Worm (Caenorhabditis elegans) whole organism, young adult: ENCODE measurements around the gene F02C9.1.

Experiments used
- F10E7.11 ChIP-seq: sonication (generic microtip); optimal IDR thresholded peaks from 2 replicates; lab custom pipeline; 2017; ENCODE audit warnings: mild to moderate bottlenecking, missing genetic modification characterization, moderate library complexity, missing compliant biosample characterization
- F49E8.2 ChIP-seq: sonication (generic microtip); optimal IDR thresholded peaks from 3 replicates; lab custom pipeline; 2017; ENCODE audit warnings: missing genetic modification characterization, mild to moderate bottlenecking, missing compliant biosample characterization, antibody characterized with exemption, moderate library complexity; ENCODE audit not compliant: insufficient read depth
- F57A8.1 ChIP-seq: fragments of 200-800 bp; sonication (Bioruptor generic); optimal IDR thresholded peaks from 2 replicates; lab custom pipeline; 2018; ENCODE audit warnings: mild to moderate bottlenecking, missing genetic modification characterization, moderate library complexity, missing compliant biosample characterization
- F57C9.4 ChIP-seq: sonication (generic microtip); optimal IDR thresholded peaks from 2 replicates; lab custom pipeline; 2017; ENCODE audit warnings: mild to moderate bottlenecking, missing genetic modification characterization, missing compliant biosample characterization
- Y53G8AR.9 ChIP-seq: fragments of 200-800 bp; sonication (Bioruptor generic); conservative IDR thresholded peaks from 2 replicates; pipeline ENCODE4 v1.3.6; 2022; ENCODE audit warnings: missing genetic modification reagents, missing genetic modification characterization, missing compliant biosample characterization
- Y67H2A.10 ChIP-seq: fragments of 200-800 bp; sonication (Bioruptor generic); conservative IDR thresholded peaks from 2 replicates; pipeline ENCODE4 v1.3.6; 2022; ENCODE audit warnings: missing genetic modification reagents, missing genetic modification characterization, missing compliant biosample characterization
- Y95B8A.8 ChIP-seq: fragments of 200-800 bp; sonication (Bioruptor generic); IDR thresholded peaks from 2 replicates; pipeline ENCODE4 v1.3.6; 2022; ENCODE audit warnings: missing genetic modification reagents, missing genetic modification characterization, missing compliant biosample characterization
- ZK185.1 ChIP-seq: sonication (generic microtip); optimal IDR thresholded peaks from 2 replicates; lab custom pipeline; 2016; ENCODE audit warnings: mild to moderate bottlenecking, missing genetic modification characterization, missing compliant biosample characterization; ENCODE audit not compliant: poor library complexity, severe bottlenecking
- ama-1 ChIP-seq, 3 experiments: fragments of 150-350 bp in 1 of 3; sonication (generic microtip) in 2 of 3; optimal IDR thresholded peaks; 2 replicates each; lab custom pipeline; 2014 to 2018; ENCODE audit warnings: missing biosample characterization in 2 of 3, missing genetic modification characterization in 2 of 3, missing genetic modification reagents in 2 of 3
- attf-5 ChIP-seq: fragments of 200-800 bp; sonication (Bioruptor generic); optimal IDR thresholded peaks from 2 replicates; lab custom pipeline; 2018; ENCODE audit warnings: mild to moderate bottlenecking, missing genetic modification characterization, missing compliant biosample characterization
- attf-6 ChIP-seq: fragments of 200-800 bp; sonication (Bioruptor generic); IDR thresholded peaks from 2 replicates; pipeline ENCODE4 v1.3.6; 2022; ENCODE audit warnings: missing genetic modification reagents, missing genetic modification characterization, missing compliant biosample characterization
- bed-1 ChIP-seq: fragments of 200-800 bp; sonication (Bioruptor generic); IDR thresholded peaks from 2 replicates; pipeline ENCODE4 v1.3.6; 2022; ENCODE audit warnings: missing genetic modification reagents, missing genetic modification characterization, missing compliant biosample characterization
- bed-2 ChIP-seq: fragments of 200-800 bp; sonication (Bioruptor generic); IDR thresholded peaks from 2 replicates; pipeline ENCODE4 v1.3.6; 2022; ENCODE audit warnings: missing genetic modification reagents, missing genetic modification characterization, missing compliant biosample characterization
- dox-1 ChIP-seq: fragments of 200-800 bp; sonication (Bioruptor generic); IDR thresholded peaks from 2 replicates; pipeline ENCODE4 v1.3.6; 2022; ENCODE audit warnings: missing genetic modification reagents, missing genetic modification characterization, missing compliant biosample characterization
- dpl-1 ChIP-seq: fragments of 150-350 bp; optimal IDR thresholded peaks from 2 replicates; lab custom pipeline; 2014; ENCODE audit warnings: missing biosample characterization, missing genetic modification reagents, missing genetic modification characterization
- egl-44 ChIP-seq: fragments of 200-800 bp; sonication (Bioruptor generic); IDR thresholded peaks from 2 replicates; pipeline ENCODE4 v1.3.6; 2022; ENCODE audit warnings: missing genetic modification reagents, missing genetic modification characterization, missing compliant biosample characterization
- egrh-3 ChIP-seq: fragments of 200-800 bp; sonication (Bioruptor generic); IDR thresholded peaks from 2 replicates; pipeline ENCODE4 v1.3.6; 2022; ENCODE audit warnings: missing genetic modification reagents, missing genetic modification characterization, missing compliant biosample characterization
- fkh-3 ChIP-seq: sonication (generic microtip); optimal IDR thresholded peaks from 2 replicates; lab custom pipeline; 2016; ENCODE audit warnings: mild to moderate bottlenecking, missing genetic modification characterization, missing compliant biosample characterization
- hmg-20 ChIP-seq: fragments of 200-800 bp; sonication (Bioruptor generic); IDR thresholded peaks from 2 replicates; pipeline ENCODE4 v1.3.6; 2022; ENCODE audit warnings: missing genetic modification reagents, missing genetic modification characterization, missing compliant biosample characterization
- lin-26 ChIP-seq: fragments of 200-800 bp; sonication (Bioruptor generic); IDR thresholded peaks from 2 replicates; pipeline ENCODE4 v1.3.6; 2022; ENCODE audit warnings: missing genetic modification reagents, missing genetic modification characterization, missing compliant biosample characterization
- lin-40 ChIP-seq: sonication (generic microtip); optimal IDR thresholded peaks from 2 replicates; lab custom pipeline; 2016; ENCODE audit warnings: missing genetic modification characterization, mild to moderate bottlenecking, missing compliant biosample characterization, missing genotype, missing genetic modification reagents
- lsl-1 ChIP-seq: fragments of 200-800 bp; sonication (Bioruptor generic); optimal IDR thresholded peaks from 2 replicates; lab custom pipeline; 2018; ENCODE audit warnings: mild to moderate bottlenecking, missing genetic modification characterization, moderate library complexity, missing compliant biosample characterization
- madf-10 ChIP-seq: sonication (generic microtip); optimal IDR thresholded peaks from 2 replicates; lab custom pipeline; 2016; ENCODE audit warnings: mild to moderate bottlenecking, missing genetic modification characterization, missing compliant biosample characterization
- madf-3 ChIP-seq: fragments of 200-800 bp; sonication (Bioruptor generic); IDR thresholded peaks from 2 replicates; pipeline ENCODE4 v1.3.6; 2022; ENCODE audit warnings: missing genetic modification reagents, missing genetic modification characterization, missing compliant biosample characterization
- madf-6 ChIP-seq: fragments of 200-800 bp; sonication (Bioruptor generic); IDR thresholded peaks from 2 replicates; pipeline ENCODE4 v1.3.6; 2022; ENCODE audit warnings: missing genetic modification reagents, missing genetic modification characterization, missing compliant biosample characterization
- mel-28 ChIP-seq: sonication (generic microtip); optimal IDR thresholded peaks from 2 replicates; lab custom pipeline; 2016; ENCODE audit warnings: borderline replicate concordance, mild to moderate bottlenecking, missing genetic modification characterization, missing compliant biosample characterization
- mxl-1 ChIP-seq: sonication (generic microtip); optimal IDR thresholded peaks from 2 replicates; lab custom pipeline; 2016; ENCODE audit warnings: missing genetic modification characterization, missing compliant biosample characterization
- nhr-179 ChIP-seq: sonication (generic microtip); optimal IDR thresholded peaks from 2 replicates; lab custom pipeline; 2016; ENCODE audit warnings: mild to moderate bottlenecking, missing genetic modification characterization, missing compliant biosample characterization
- pha-4 ChIP-seq: fragments of 150-350 bp; sonication (generic microtip); optimal IDR thresholded peaks from 2 replicates; lab custom pipeline; 2014; ENCODE audit warnings: missing biosample characterization, missing genetic modification reagents, missing genetic modification characterization
- rcor-1 ChIP-seq: fragments of 200-800 bp; sonication (Bioruptor generic); IDR thresholded peaks from 2 replicates; pipeline ENCODE4 v1.3.6; 2022; ENCODE audit warnings: missing genetic modification reagents, missing genetic modification characterization, missing compliant biosample characterization
- rec-8 ChIP-seq, 2 experiments: sonication (generic microtip); optimal IDR thresholded peaks; 2 replicates each; lab custom pipeline; 2016; ENCODE audit warnings: mild to moderate bottlenecking in 2 of 2, missing genetic modification characterization in 2 of 2, missing genetic modification reagents in 2 of 2, missing genotype in 2 of 2, missing biosample characterization in 1 of 2, missing compliant biosample characterization in 1 of 2, moderate library complexity in 1 of 2
- repo-1 ChIP-seq: sonication (generic microtip); optimal IDR thresholded peaks from 2 replicates; lab custom pipeline; 2017; ENCODE audit warnings: mild to moderate bottlenecking, missing genetic modification characterization, missing compliant biosample characterization
- sea-2 ChIP-seq: fragments of 200-800 bp; sonication (Bioruptor generic); IDR thresholded peaks from 2 replicates; pipeline ENCODE4 v1.3.6; 2022; ENCODE audit warnings: missing genetic modification characterization, missing compliant biosample characterization
- snpc-1.3 ChIP-seq: sonication (generic microtip); optimal IDR thresholded peaks from 2 replicates; lab custom pipeline; 2017; ENCODE audit warnings: missing genetic modification characterization, mild to moderate bottlenecking, missing compliant biosample characterization, antibody characterized with exemption, moderate library complexity, missing genotype, missing genetic modification reagents; ENCODE audit not compliant: insufficient read depth
- tbp1 ChIP-seq: fragments of 200-800 bp; sonication (Bioruptor generic); optimal IDR thresholded peaks from 2 replicates; lab custom pipeline; 2018; ENCODE audit warnings: mild to moderate bottlenecking, missing genetic modification characterization, missing compliant biosample characterization
- zfh-2 ChIP-seq: fragments of 200-800 bp; sonication (Bioruptor generic); conservative IDR thresholded peaks from 2 replicates; pipeline ENCODE4 v1.3.6; 2022; ENCODE audit warnings: missing genetic modification reagents, missing genetic modification characterization, missing compliant biosample characterization
- zim-3 ChIP-seq: sonication (generic microtip); optimal IDR thresholded peaks from 2 replicates; lab custom pipeline; 2017; ENCODE audit warnings: mild to moderate bottlenecking, missing genetic modification characterization, moderate library complexity, missing compliant biosample characterization
- ztf-22 ChIP-seq: fragments of 200-800 bp; sonication (Bioruptor generic); optimal IDR thresholded peaks from 2 replicates; lab custom pipeline; 2018; ENCODE audit warnings: mild to moderate bottlenecking, missing genetic modification characterization, moderate library complexity, missing compliant biosample characterization
- ztf-25 ChIP-seq: fragments of 200-800 bp; sonication (Bioruptor generic); IDR thresholded peaks from 2 replicates; pipeline ENCODE4 v1.3.6; 2022; ENCODE audit warnings: missing genetic modification reagents, missing genetic modification characterization, missing compliant biosample characterization
- ztf-28 ChIP-seq: fragments of 200-800 bp; sonication (Bioruptor generic); IDR thresholded peaks from 2 replicates; pipeline ENCODE4 v1.3.6; 2022; ENCODE audit warnings: missing genetic modification reagents, missing genetic modification characterization, missing compliant biosample characterization
- ztf-3 ChIP-seq: fragments of 200-800 bp; sonication (Bioruptor generic); optimal IDR thresholded peaks from 2 replicates; lab custom pipeline; 2018; ENCODE audit warnings: mild to moderate bottlenecking, missing genetic modification characterization, missing compliant biosample characterization

F02C9.1 gene

DNA sequence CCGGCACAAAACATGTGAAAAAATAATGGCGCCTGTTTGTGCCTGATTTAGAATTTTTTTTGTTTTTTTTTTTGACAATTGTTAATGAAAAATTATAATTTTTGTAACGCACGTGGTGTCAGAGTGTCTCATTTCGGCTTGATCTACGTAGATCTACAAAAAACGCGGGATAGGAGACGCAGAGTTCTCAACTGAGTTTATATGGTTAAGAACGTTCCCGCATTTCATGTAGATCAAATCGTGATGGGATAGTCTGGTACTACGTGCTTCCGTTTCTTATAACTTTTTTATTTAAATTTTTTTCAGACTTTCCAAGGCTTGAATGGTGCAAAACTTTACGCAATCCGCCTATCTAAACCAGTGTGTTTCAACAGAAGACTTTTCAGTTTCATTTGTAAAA, 9.7 kb upstream of the F02C9.1 start, which contains the start of gene tat-6 (continued):
- no peak for TF ChIP-seq F57A8.1 (GFP tag; lab: Kevin White, UChicago)

DNA sequence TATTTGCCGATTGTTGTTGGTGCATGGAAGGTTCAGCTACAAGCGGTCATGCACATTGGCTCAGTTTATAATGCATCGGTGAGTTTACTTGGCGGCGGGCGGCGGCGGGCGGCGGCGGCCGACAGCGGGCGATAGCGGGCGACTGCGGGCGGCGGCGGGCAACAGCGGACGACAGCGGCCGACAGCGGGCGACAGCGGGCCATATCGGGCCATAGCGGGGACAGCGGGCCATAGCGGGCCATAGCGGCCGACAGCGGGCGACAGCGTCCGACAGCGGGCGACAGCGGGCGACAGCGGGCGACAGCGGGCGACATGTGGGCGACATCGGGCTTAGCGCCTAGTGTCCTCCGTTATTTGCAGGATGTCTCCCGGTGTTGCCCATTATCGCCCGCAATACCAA, 6.4 kb upstream of the F02C9.1 start:
- no peak for TF ChIP-seq tbp1 (GFP tag; lab: Kevin White, UChicago)
- peak; percentile 38 for TF ChIP-seq F10E7.11 (tag; lab: Kevin White, UChicago)
- no peak for TF ChIP-seq pha-4
- peak; percentile 22; the same call in 1 of the 2 replicates for TF ChIP-seq bed-2 (GFP tag; lab: Robert Waterston, UW)
- 0 out of 2 replicates have a peak, but pooled peaks have one; percentile 17 for TF ChIP-seq ztf-28 (GFP tag; lab: Robert Waterston, UW)
- TF ChIP-seq Y67H2A.10: no peak
- no peak for TF ChIP-seq attf-5 (GFP tag; lab: Kevin White, UChicago)
- TF ChIP-seq lin-26: 0 out of 2 replicates have a peak, but pooled peaks have one; percentile 47
- peak; percentile 13; the same call in 1 of the 2 replicates for TF ChIP-seq dox-1 (GFP tag; lab: Robert Waterston, UW)
- TF ChIP-seq sea-2 (GFP tag; lab: Robert Waterston, UW): peak; percentile 45; the same call in 1 of the 2 replicates
- no peak for TF ChIP-seq F49E8.2 (tag; lab: Kevin White, UChicago)
- no peak for TF ChIP-seq ama-1 (optimal IDR thresholded peaks at IDR 0.05; lab: Kevin White, UChicago)
- TF ChIP-seq ama-1 (GFP tag; optimal IDR thresholded peaks at IDR 0.05; lab: Kevin White, UChicago): no peak
- TF ChIP-seq egrh-3: peak; percentile 98
- no peak for TF ChIP-seq madf-10 (tag; lab: Kevin White, UChicago)
- TF ChIP-seq zfh-2: peak; percentile 97
- no peak for TF ChIP-seq mxl-1 (tag; lab: Kevin White, UChicago)
- no peak for TF ChIP-seq lin-40 (tag; lab: Kevin White, UChicago)
- no peak for TF ChIP-seq bed-1
- TF ChIP-seq egl-44 (GFP tag; lab: Robert Waterston, UW): no peak
- no peak for TF ChIP-seq rec-8 (tag; optimal IDR thresholded peaks at IDR 0.05; lab: Kevin White, UChicago)

DNA sequence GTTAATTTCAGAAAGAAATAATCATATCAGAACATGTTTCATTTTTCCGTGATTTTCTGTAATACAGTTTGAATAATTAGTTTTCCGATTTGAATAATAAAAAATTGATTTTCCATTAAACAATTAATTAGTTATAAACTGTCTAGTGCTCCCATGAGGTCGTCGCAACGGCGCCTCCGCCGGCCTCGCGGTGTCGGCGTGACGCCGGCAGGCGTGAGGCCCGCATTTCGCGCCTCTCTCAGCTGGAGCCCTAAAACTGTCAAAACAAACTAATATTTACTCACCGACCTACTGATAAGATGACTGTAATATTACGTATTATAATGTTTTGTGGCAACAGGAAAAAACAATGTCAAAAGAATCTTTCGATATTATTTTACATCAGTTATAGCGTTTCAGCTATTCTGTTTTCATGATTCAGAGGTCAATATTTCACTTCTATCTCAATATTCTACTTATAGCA, 5.2 kb upstream of the F02C9.1 start, which contains the start of gene F02C9.2:
F02C9.2 (plus strand) TSS at position 413 of the 463 bp plus-strand sequence.
- TF ChIP-seq zfh-2 (peak; percentile 81), nhr-179 (no peak), egrh-3 (peak; percentile 41; the same call in 1 of the 2 replicates), zim-3 (no peak)

DNA sequence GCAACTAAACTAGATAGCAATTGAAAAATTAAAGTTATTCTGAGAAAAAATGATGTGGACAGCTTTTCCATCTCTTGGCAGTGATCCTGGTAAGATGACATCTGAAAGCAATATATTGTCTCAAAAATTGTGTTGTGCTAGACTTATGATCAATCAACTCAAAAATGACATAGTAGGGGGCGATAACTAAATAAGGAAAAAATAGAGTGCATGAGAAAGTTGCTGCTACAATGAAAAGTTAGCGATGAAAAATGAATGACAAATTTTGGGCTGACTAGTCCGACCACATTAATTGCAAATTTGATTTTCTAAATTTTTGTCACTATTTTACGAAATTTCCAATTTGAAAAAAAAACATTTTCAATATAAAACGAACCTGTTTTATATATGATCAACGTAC, 2.7 kb downstream of the F02C9.1 start, which contains the start of gene srab-9:
srab-9 (minus strand) TSS at position 101 of the 400 bp plus-strand sequence.
- no peak for TF ChIP-seq madf-3 (GFP tag; lab: Robert Waterston, UW)
- no peak for TF ChIP-seq egrh-3
- TF ChIP-seq zfh-2: no peak
- TF ChIP-seq lsl-1: no peak
- no peak for TF ChIP-seq Y67H2A.10
- no peak for TF ChIP-seq ztf-25 (GFP tag; lab: Robert Waterston, UW)
- no peak for TF ChIP-seq ztf-22 (GFP tag; lab: Kevin White, UChicago)
- TF ChIP-seq ztf-3 (GFP tag; lab: Kevin White, UChicago): no peak
- TF ChIP-seq hmg-20 (GFP tag; lab: Robert Waterston, UW): no peak
- TF ChIP-seq Y95B8A.8: no peak
- no peak for TF ChIP-seq ZK185.1 (tag; lab: Kevin White, UChicago)
- TF ChIP-seq bed-2 (GFP tag; lab: Robert Waterston, UW): no peak
- TF ChIP-seq dox-1 (GFP tag; lab: Robert Waterston, UW): no peak

DNA sequence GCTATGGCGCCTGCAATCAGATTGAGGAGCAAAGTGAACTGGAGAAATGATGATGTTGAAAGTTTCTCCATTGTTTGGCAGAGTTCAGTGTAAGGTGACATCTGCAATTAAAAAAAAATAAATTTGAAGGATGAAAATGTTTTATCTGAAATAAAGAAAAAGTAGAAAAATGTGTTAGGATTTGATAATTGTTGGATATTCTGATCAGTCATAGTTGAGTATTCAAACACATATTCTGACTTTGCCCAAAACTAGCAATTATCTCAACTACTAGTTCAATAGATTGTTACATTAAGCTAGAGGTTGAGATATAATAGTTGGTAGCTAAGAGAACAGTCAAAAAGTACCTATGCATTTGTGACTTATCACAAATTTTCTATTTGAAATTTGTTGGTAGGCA, 6.0 kb downstream of the F02C9.1 start, which contains the start of gene srab-10:
srab-10 (minus strand) TSS at position 101 of the 400 bp plus-strand sequence.
- TF ChIP-seq snpc-1.3 (tag; lab: Kevin White, UChicago) (no peak), fkh-3 (tag; lab: Kevin White, UChicago) (no peak), F57C9.4 (no peak), Y53G8AR.9 (GFP tag; lab: Robert Waterston, UW) (no peak), ztf-28 (GFP tag; lab: Robert Waterston, UW) (no peak), madf-3 (GFP tag; lab: Robert Waterston, UW) (no peak), mel-28 (tag; lab: Kevin White, UChicago) (no peak), rcor-1 (GFP tag; lab: Robert Waterston, UW) (no peak), lin-40 (tag; lab: Kevin White, UChicago) (no peak), madf-6 (GFP tag; lab: Robert Waterston, UW) (no peak), repo-1 (tag; lab: Kevin White, UChicago) (no peak), dpl-1 (GFP tag; lab: Kevin White, UChicago) (no peak), attf-6 (no peak)
